Worm (Caenorhabditis elegans) whole organism, L4 larva: ENCODE results near the gene F49F1.14.

Source experiments
- D1046.2 ChIP-seq: fragments of 200-800 bp; sonication (Bioruptor generic); IDR thresholded peaks from 2 replicates; pipeline ENCODE4 v1.3.6; 2022; ENCODE audit warnings: missing genetic modification characterization, missing compliant biosample characterization
- F10B5.3 ChIP-seq: sonication (generic microtip); optimal IDR thresholded peaks from 2 replicates; lab custom pipeline; 2016; ENCODE audit warnings: mild to moderate bottlenecking, missing genetic modification characterization, missing compliant biosample characterization
- F37D6.2 ChIP-seq: sonication (generic microtip); optimal IDR thresholded peaks from 2 replicates; lab custom pipeline; 2016; ENCODE audit warnings: mild to moderate bottlenecking, missing genetic modification characterization, missing compliant biosample characterization
- T26A8.4 ChIP-seq: fragments of 200-800 bp; sonication (Bioruptor generic); IDR thresholded peaks from 2 replicates; pipeline ENCODE4 v1.3.6; 2022; ENCODE audit warnings: missing genetic modification characterization, missing compliant biosample characterization
- Y48G9A.11 ChIP-seq: fragments of 200-800 bp; sonication (Bioruptor generic); IDR thresholded peaks from 2 replicates; pipeline ENCODE4 v1.3.6; 2022; ENCODE audit warnings: missing genetic modification reagents, missing genetic modification characterization, missing compliant biosample characterization
- Y5F2A.4 ChIP-seq: fragments of 200-800 bp; sonication (Bioruptor generic); optimal IDR thresholded peaks from 2 replicates; lab custom pipeline; 2018; ENCODE audit warnings: mild to moderate bottlenecking, missing genetic modification characterization, missing compliant biosample characterization
- aly-2 ChIP-seq: sonication (generic microtip); optimal IDR thresholded peaks from 2 replicates; lab custom pipeline; 2018; ENCODE audit warnings: missing biosample characterization, missing genetic modification characterization
- ama-1 ChIP-seq: fragments of 150-350 bp; optimal IDR thresholded peaks from 2 replicates; lab custom pipeline; 2014; ENCODE audit warnings: inconsistent platforms, mixed read lengths
- ceh-28 ChIP-seq: fragments of 150-350 bp; optimal IDR thresholded peaks from 2 replicates; lab custom pipeline; 2014; ENCODE audit warnings: missing biosample characterization, missing genetic modification reagents, missing genetic modification characterization
- cey-2 ChIP-seq: sonication (generic microtip); optimal IDR thresholded peaks from 3 replicates; lab custom pipeline; 2017; ENCODE audit warnings: missing genetic modification characterization, mild to moderate bottlenecking, missing compliant biosample characterization, antibody characterized with exemption, borderline replicate concordance; ENCODE audit not compliant: insufficient read depth
- dmd-6 ChIP-seq: fragments of 200-800 bp; sonication (Bioruptor generic); IDR thresholded peaks from 2 replicates; pipeline ENCODE4 v1.3.6; 2022; ENCODE audit warnings: missing genetic modification reagents, missing genetic modification characterization, missing compliant biosample characterization
- dmd-8 ChIP-seq: fragments of 200-800 bp; sonication (Bioruptor generic); IDR thresholded peaks from 2 replicates; pipeline ENCODE4 v1.3.6; 2022; ENCODE audit warnings: missing genetic modification characterization, missing compliant biosample characterization
- dpl-1 ChIP-seq: fragments of 150-350 bp; optimal IDR thresholded peaks from 2 replicates; lab custom pipeline; 2014; ENCODE audit warnings: missing biosample characterization, missing genetic modification reagents, missing genetic modification characterization
- dve-1 ChIP-seq: sonication (generic microtip); optimal IDR thresholded peaks from 2 replicates; lab custom pipeline; 2017; ENCODE audit warnings: antibody characterized with exemption, mild to moderate bottlenecking, missing genetic modification characterization, missing compliant biosample characterization; ENCODE audit not compliant: insufficient read depth
- egl-43 ChIP-seq: fragments of 200-800 bp; sonication (Bioruptor generic); IDR thresholded peaks from 2 replicates; pipeline ENCODE4 v1.3.6; 2022; ENCODE audit warnings: missing genetic modification reagents, missing genetic modification characterization, missing compliant biosample characterization
- fkh-10 ChIP-seq: fragments of 150-350 bp; optimal IDR thresholded peaks from 2 replicates; lab custom pipeline; 2014; ENCODE audit warnings: missing biosample characterization, missing genetic modification reagents, missing genetic modification characterization
- hlh-11 ChIP-seq: fragments of 200-800 bp; sonication (Bioruptor generic); optimal IDR thresholded peaks from 2 replicates; lab custom pipeline; 2018; ENCODE audit warnings: mild to moderate bottlenecking, missing genetic modification characterization, missing compliant biosample characterization
- hmg-1.1 ChIP-seq: fragments of 200-800 bp; sonication (Bioruptor generic); IDR thresholded peaks from 2 replicates; pipeline ENCODE4 v1.3.6; 2022; ENCODE audit warnings: missing genetic modification reagents, missing genetic modification characterization, missing compliant biosample characterization
- lim-7 ChIP-seq: fragments of 200-800 bp; sonication (Bioruptor generic); IDR thresholded peaks from 2 replicates; pipeline ENCODE4 v1.3.6; 2022; ENCODE audit warnings: missing genetic modification characterization, missing compliant biosample characterization
- lin-1 ChIP-seq: fragments of 200-800 bp; sonication (Bioruptor generic); IDR thresholded peaks from 2 replicates; pipeline ENCODE4 v1.3.6; 2022; ENCODE audit warnings: missing genetic modification reagents, missing genetic modification characterization, missing compliant biosample characterization
- lin-15B ChIP-seq: fragments of 150-350 bp; sonication (generic microtip); optimal IDR thresholded peaks from 3 replicates; lab custom pipeline; 2014; ENCODE audit warnings: missing biosample characterization, missing genetic modification characterization
- lin-29 ChIP-seq: fragments of 200-800 bp; sonication (Bioruptor generic); IDR thresholded peaks from 2 replicates; pipeline ENCODE4 v1.3.6; 2022; ENCODE audit warnings: missing genetic modification reagents, missing genetic modification characterization, missing compliant biosample characterization
- lin-38 ChIP-seq: fragments of 200-800 bp; sonication (Bioruptor generic); IDR thresholded peaks from 2 replicates; pipeline ENCODE4 v1.3.6; 2022; ENCODE audit warnings: missing genetic modification reagents, missing genetic modification characterization, missing compliant biosample characterization
- madf-5 ChIP-seq, 2 experiments: fragments of 200-800 bp; sonication (Bioruptor generic); IDR thresholded peaks; 2 replicates each; pipeline ENCODE4 v1.3.6; 2022; ENCODE audit warnings: missing compliant biosample characterization in 2 of 2, missing genetic modification characterization in 2 of 2
- madf-9 ChIP-seq: fragments of 200-800 bp; sonication (Bioruptor generic); conservative IDR thresholded peaks from 2 replicates; pipeline ENCODE4 v1.3.6; 2022; ENCODE audit warnings: missing genetic modification reagents, missing genetic modification characterization, missing compliant biosample characterization
- mdl-1 ChIP-seq, 2 experiments: fragments of 150-350 bp in 1 of 2; sonication (generic microtip) in 1 of 2; optimal IDR thresholded peaks; 2 replicates each; lab custom pipeline; 2014 to 2017; ENCODE audit warnings: missing biosample characterization in 2 of 2, missing genetic modification characterization in 2 of 2
- nhr-10 ChIP-seq: fragments of 150-350 bp; optimal IDR thresholded peaks from 2 replicates; lab custom pipeline; 2014; ENCODE audit warnings: missing biosample characterization, missing genetic modification characterization
- nhr-237 ChIP-seq: sonication (generic microtip); optimal IDR thresholded peaks from 2 replicates; lab custom pipeline; 2017; ENCODE audit warnings: missing biosample characterization, missing genetic modification characterization
- nhr-28 ChIP-seq: fragments of 150-350 bp; optimal IDR thresholded peaks from 2 replicates; lab custom pipeline; 2014; ENCODE audit warnings: missing biosample characterization, missing genetic modification characterization
- nhr-42 ChIP-seq: fragments of 200-800 bp; sonication (Bioruptor generic); IDR thresholded peaks from 2 replicates; pipeline ENCODE4 v1.3.6; 2022; ENCODE audit warnings: missing genetic modification characterization, missing compliant biosample characterization
- nhr-6 ChIP-seq: fragments of 150-350 bp; optimal IDR thresholded peaks from 2 replicates; lab custom pipeline; 2014; ENCODE audit warnings: missing biosample characterization, missing genetic modification characterization
- nhr-76 ChIP-seq: fragments of 150-350 bp; optimal IDR thresholded peaks from 2 replicates; lab custom pipeline; 2014; ENCODE audit warnings: missing biosample characterization, missing genetic modification characterization
- pqm-1 ChIP-seq: sonication (generic microtip); optimal IDR thresholded peaks from 2 replicates; lab custom pipeline; 2017; ENCODE audit warnings: missing biosample characterization, missing genetic modification characterization
- saeg-2 ChIP-seq: fragments of 200-800 bp; sonication (Bioruptor generic); IDR thresholded peaks from 2 replicates; pipeline ENCODE4 v1.3.6; 2022; ENCODE audit warnings: missing genetic modification reagents, missing genetic modification characterization, missing compliant biosample characterization
- snpc-4 ChIP-seq: fragments of 150-350 bp; optimal IDR thresholded peaks from 2 replicates; lab custom pipeline; 2014; ENCODE audit warnings: missing biosample characterization, missing genetic modification characterization
- tra-1 ChIP-seq: fragments of 200-800 bp; sonication (Bioruptor generic); IDR thresholded peaks from 2 replicates; pipeline ENCODE4 v1.3.6; 2022; ENCODE audit warnings: missing genetic modification reagents, missing genetic modification characterization, missing compliant biosample characterization
- unc-130 ChIP-seq: sonication (generic microtip); optimal IDR thresholded peaks from 2 replicates; lab custom pipeline; 2016; ENCODE audit warnings: missing genetic modification reagents, missing genetic modification characterization, missing compliant biosample characterization
- zip-2 ChIP-seq: fragments of 150-350 bp; optimal IDR thresholded peaks from 2 replicates; lab custom pipeline; 2014; ENCODE audit warnings: missing biosample characterization, missing genetic modification characterization
- ztf-7 ChIP-seq: fragments of 150-350 bp; optimal IDR thresholded peaks from 2 replicates; lab custom pipeline; 2014; ENCODE audit warnings: missing biosample characterization, missing genetic modification characterization

F49F1.14 gene

ce11 chrIV:4112387-4112786 lies at the start of gene F49F1.14:
F49F1.14 (minus strand) TSS chrIV:4112487.
- no peak for TF ChIP-seq nhr-6 (tag; lab: Kevin White, UChicago)
- no peak for TF ChIP-seq ama-1 (lab: Kevin White, UChicago)
- no peak for TF ChIP-seq tra-1
- TF ChIP-seq hmg-1.1 (GFP tag; lab: Robert Waterston, UW) = no peak
- TF ChIP-seq nhr-76 (tag; lab: Kevin White, UChicago) = no peak
- no peak for TF ChIP-seq cey-2
- no peak for TF ChIP-seq zip-2 (tag; lab: Kevin White, UChicago)
- TF ChIP-seq nhr-10 (tag; lab: Kevin White, UChicago) = no peak
- TF ChIP-seq aly-2 (tag; lab: Kevin White, UChicago) = no peak
- TF ChIP-seq F10B5.3 = no peak
- TF ChIP-seq T26A8.4 (GFP tag; lab: Robert Waterston, UW) = no peak
- no peak for TF ChIP-seq egl-43 (GFP tag; lab: Robert Waterston, UW)
- no peak for TF ChIP-seq fkh-10 (GFP tag; lab: Kevin White, UChicago)
- TF ChIP-seq nhr-237 = no peak
- TF ChIP-seq dmd-8 (GFP tag; lab: Robert Waterston, UW) = no peak
- TF ChIP-seq ceh-28 (tag; lab: Kevin White, UChicago) = no peak
- no peak for TF ChIP-seq madf-9 (GFP tag; lab: Robert Waterston, UW)
- no peak for TF ChIP-seq nhr-42 (GFP tag; lab: Robert Waterston, UW)
- no peak for TF ChIP-seq dve-1 (tag; lab: Kevin White, UChicago)
- TF ChIP-seq dpl-1 (GFP tag; lab: Kevin White, UChicago) = no peak

- TF ChIP-seq lin-29 (GFP tag; lab: Robert Waterston, UW) (no peak), D1046.2 (GFP tag; lab: Robert Waterston, UW) (no peak), lim-7 (GFP tag; lab: Robert Waterston, UW) (no peak), lin-38 (GFP tag; lab: Robert Waterston, UW) (no peak), F37D6.2 (tag; lab: Kevin White, UChicago) (no peak), lin-1 (GFP tag; lab: Robert Waterston, UW) (no peak), Y48G9A.11 (GFP tag; lab: Robert Waterston, UW) (no peak), Y5F2A.4 (GFP tag; lab: Kevin White, UChicago) (no peak), ztf-7 (tag; lab: Kevin White, UChicago) (no peak), madf-5 (GFP tag; IDR thresholded peaks at IDR 0.05; lab: Robert Waterston, UW) (no peak), mdl-1 (tag; optimal IDR thresholded peaks at IDR 0.05; lab: Kevin White, UChicago) (no peak), nhr-6 (tag; lab: Kevin White, UChicago) (no peak), snpc-4 (tag; lab: Kevin White, UChicago) (no peak), lin-15B (tag; lab: Kevin White, UChicago) (no peak)
These were observed 42.4 kb upstream of the F49F1.14 start, which contains the start of gene K08D10.14 for ce11 chrIV:4154641-4155040. K08D10.14 (plus strand) TSS chrIV:4154941.

DNA sequence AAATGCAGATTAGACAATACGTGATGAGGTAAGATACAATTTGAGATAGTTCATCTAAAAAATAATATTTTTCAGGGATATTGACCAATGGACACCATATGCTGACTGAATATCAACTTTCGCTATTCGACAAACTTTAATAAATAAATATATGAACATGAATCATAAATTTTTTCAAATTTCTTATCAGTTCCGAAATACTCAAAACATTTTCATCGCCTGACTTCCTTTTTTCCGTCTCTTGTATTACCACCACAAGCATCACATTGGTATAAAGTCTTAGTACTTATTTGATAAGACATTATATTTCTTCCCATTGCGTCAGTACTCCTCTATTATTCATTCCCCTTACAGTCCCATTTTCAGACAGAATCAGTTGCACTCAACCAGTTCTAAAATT lies 39.9 kb upstream of the F49F1.14 start, which contains the start of the genes K08D10.10 and R07C12.1:
Gene K08D10.10 (plus strand): TSS at position 93 of the 400 bp plus-strand sequence.
Gene R07C12.1 (plus strand): TSS at position 314 of the 400 bp plus-strand sequence.
- TF ChIP-seq nhr-28 (tag; lab: Kevin White, UChicago) (peak; percentile 14), unc-130 (no peak), hlh-11 (tag; lab: Kevin White, UChicago) (peak; percentile 1), pqm-1 (peak; percentile 6)
- TF ChIP-seq, all 104 proteins: peak for 3

- TF ChIP-seq dmd-6 (GFP tag; lab: Robert Waterston, UW) = peak; percentile 16; the same call in 1 of the 2 replicates
- TF ChIP-seq unc-130 = no peak
- peak; percentile 27 for TF ChIP-seq pqm-1
- TF ChIP-seq Y48G9A.11 (GFP tag; lab: Robert Waterston, UW) = no peak
- TF ChIP-seq ztf-7 (tag; lab: Kevin White, UChicago) = no peak
- no peak for TF ChIP-seq saeg-2 (GFP tag; lab: Robert Waterston, UW)
- TF ChIP-seq ama-1 (lab: Kevin White, UChicago) = no peak
These were observed 37.9 kb upstream of the F49F1.14 start for ce11 chrIV:4150138-4150537.
